Worm (Caenorhabditis elegans) whole organism, young adult: ENCODE measurements around the gene W09G12.10.

ENCODE experiments used
- F49E8.2 ChIP-seq: sonication (generic microtip); optimal IDR thresholded peaks from 3 replicates; lab custom pipeline; 2017; ENCODE audit warnings: missing genetic modification characterization, mild to moderate bottlenecking, missing compliant biosample characterization, antibody characterized with exemption, moderate library complexity; ENCODE audit not compliant: insufficient read depth
- F55B11.4 ChIP-seq: sonication (generic microtip); optimal IDR thresholded peaks from 2 replicates; lab custom pipeline; 2016; ENCODE audit warnings: missing compliant biosample characterization, missing genetic modification characterization, borderline replicate concordance; ENCODE audit not compliant: insufficient read depth
- madf-3 ChIP-seq: fragments of 200-800 bp; sonication (Bioruptor generic); IDR thresholded peaks from 2 replicates; pipeline ENCODE4 v1.3.6; 2022; ENCODE audit warnings: missing genetic modification reagents, missing genetic modification characterization, missing compliant biosample characterization
- nfya-1 ChIP-seq: sonication (generic microtip); optimal IDR thresholded peaks from 2 replicates; lab custom pipeline; 2017; ENCODE audit warnings: antibody characterized with exemption, missing compliant biosample characterization, missing genetic modification characterization, borderline replicate concordance; ENCODE audit not compliant: insufficient read depth
- rcor-1 ChIP-seq: fragments of 200-800 bp; sonication (Bioruptor generic); IDR thresholded peaks from 2 replicates; pipeline ENCODE4 v1.3.6; 2022; ENCODE audit warnings: missing genetic modification reagents, missing genetic modification characterization, missing compliant biosample characterization
- unc-62 ChIP-seq: fragments of 150-350 bp; optimal IDR thresholded peaks from 2 replicates; lab custom pipeline; 2014; ENCODE audit warnings: missing biosample characterization, missing genetic modification reagents, missing genetic modification characterization

- TF ChIP-seq rcor-1 (GFP tag; lab: Robert Waterston, UW) (no peak), madf-3 (GFP tag; lab: Robert Waterston, UW) (no peak), unc-62 (GFP tag; lab: Kevin White, UChicago) (no peak), F49E8.2 (tag; lab: Kevin White, UChicago) (no peak), nfya-1 (tag; lab: Kevin White, UChicago) (no peak), F55B11.4 (tag; lab: Kevin White, UChicago) (no peak)
Measured at ce11 chrIV:1174411-1174810, 46.7 kb downstream of the W09G12.10 start.
